Worm (Caenorhabditis elegans) whole organism, L4/young adult: Measurements from ENCODE around the gene C33E10.8.

ENCODE experiments used
- W03F9.2 ChIP-seq: fragments of 150-350 bp; optimal IDR thresholded peaks from 2 replicates; lab custom pipeline; 2014; ENCODE audit warnings: missing biosample characterization, missing genetic modification characterization
- him-1 ChIP-seq: sonication (generic microtip); optimal IDR thresholded peaks from 2 replicates; lab custom pipeline; 2016; ENCODE audit warnings: missing genotype, missing genetic modification reagents, missing genetic modification characterization, missing compliant biosample characterization

DNA sequence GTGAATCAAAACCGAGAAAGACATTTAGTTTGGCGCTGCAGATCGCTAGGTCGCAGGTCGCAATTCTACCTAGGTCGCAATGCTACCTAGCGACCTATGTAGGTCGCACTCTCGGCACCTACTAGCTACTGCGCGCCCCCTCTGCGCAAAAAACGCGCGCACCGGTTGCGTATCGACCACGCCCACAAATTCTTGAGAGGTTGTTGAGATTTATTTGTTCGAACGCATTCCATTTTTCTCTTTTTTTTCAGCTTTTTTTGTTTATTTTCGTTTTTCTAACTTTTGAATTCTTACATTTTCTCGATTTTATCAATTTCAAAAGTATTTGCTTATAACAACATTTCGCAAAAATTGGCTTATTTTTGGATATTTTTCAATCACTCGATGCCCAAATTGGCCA, 7.3 kb upstream of the C33E10.8 start, which contains the start of gene C33E10.10:
- TF ChIP-seq W03F9.2 (tag; lab: Kevin White, UChicago) (no peak), him-1 (no peak)
